Fruit fly (Drosophila melanogaster) whole organism, embryonic: ENCODE data around the gene CG10232.

ENCODE experiments used
- Antp ChIP-seq: fragments of 200-800 bp; sonication (Bioruptor generic); optimal IDR thresholded peaks from 3 replicates; lab custom pipeline; 2016; ENCODE audit warnings: missing biosample characterization, missing genetic modification characterization
- Blimp-1 ChIP-seq: fragments of 200-800 bp; sonication (Bioruptor generic); optimal IDR thresholded peaks from 3 replicates; lab custom pipeline; 2018; ENCODE audit warnings: missing biosample characterization, missing genetic modification characterization, mild to moderate bottlenecking, moderate library complexity, missing genetic modification reagents
- CG10147 ChIP-seq: fragments of 200-800 bp; sonication (Bioruptor generic); optimal IDR thresholded peaks from 2 replicates; lab custom pipeline; 2019; ENCODE audit warnings: missing biosample characterization, mild to moderate bottlenecking, missing genetic modification characterization, moderate library complexity
- CG12659 ChIP-seq: fragments of 200-800 bp; sonication (Bioruptor generic); optimal IDR thresholded peaks from 3 replicates; lab custom pipeline; 2017; ENCODE audit warnings: mild to moderate bottlenecking, missing biosample characterization, missing genetic modification reagents, missing genetic modification characterization
- CG13775 ChIP-seq: fragments of 200-800 bp; sonication (Bioruptor generic); optimal IDR thresholded peaks from 3 replicates; lab custom pipeline; 2017; ENCODE audit warnings: missing biosample characterization, mild to moderate bottlenecking, missing genetic modification characterization
- CG14014 ChIP-seq: fragments of 200-800 bp; sonication (Bioruptor generic); IDR thresholded peaks from 2 replicates; pipeline ENCODE4 v1.3.6; 2022; ENCODE audit warnings: missing biosample characterization, missing genetic modification characterization
- CG14441 ChIP-seq: fragments of 200-800 bp; sonication (Bioruptor generic); IDR thresholded peaks from 2 replicates; pipeline ENCODE4 v1.3.6; 2022; ENCODE audit warnings: missing biosample characterization, missing genetic modification characterization
- CG15073 ChIP-seq: fragments of 200-800 bp; sonication (Bioruptor generic); optimal IDR thresholded peaks from 2 replicates; lab custom pipeline; 2016; ENCODE audit warnings: missing biosample characterization, missing genetic modification characterization
- CG17328 ChIP-seq: fragments of 200-800 bp; sonication (Bioruptor generic); IDR thresholded peaks from 2 replicates; pipeline ENCODE4 v1.3.6; 2022; ENCODE audit warnings: missing biosample characterization, missing genetic modification characterization
- CG17361 ChIP-seq: fragments of 200-800 bp; sonication (Bioruptor generic); IDR thresholded peaks from 3 replicates; pipeline ENCODE4 v1.3.6; 2022; ENCODE audit warnings: missing biosample characterization, missing genetic modification characterization
- CG17912 ChIP-seq: fragments of 200-800 bp; sonication (Bioruptor generic); optimal IDR thresholded peaks from 2 replicates; lab custom pipeline; 2018; ENCODE audit warnings: missing biosample characterization, mild to moderate bottlenecking, missing genetic modification characterization
- CG18599 ChIP-seq: fragments of 200-800 bp; sonication (Bioruptor generic); optimal IDR thresholded peaks from 3 replicates; lab custom pipeline; 2017; ENCODE audit warnings: missing biosample characterization, missing genetic modification characterization, mild to moderate bottlenecking, moderate library complexity, missing genetic modification reagents
- CG2202 ChIP-seq: fragments of 200-800 bp; sonication (Bioruptor generic); optimal IDR thresholded peaks from 2 replicates; lab custom pipeline; 2018; ENCODE audit warnings: missing biosample characterization, mild to moderate bottlenecking, missing genetic modification characterization
- CG2875 ChIP-seq: fragments of 200-800 bp; sonication (Bioruptor generic); optimal IDR thresholded peaks from 2 replicates; lab custom pipeline; 2017; ENCODE audit warnings: missing biosample characterization, mild to moderate bottlenecking, missing genetic modification characterization, missing genetic modification reagents
- CG32767 ChIP-seq: fragments of 200-800 bp; sonication (Bioruptor generic); IDR thresholded peaks from 2 replicates; pipeline ENCODE4 v1.3.6; 2022; ENCODE audit warnings: missing biosample characterization, missing genetic modification characterization
- CG33213 ChIP-seq: fragments of 200-800 bp; sonication (Bioruptor generic); optimal IDR thresholded peaks from 3 replicates; lab custom pipeline; 2016; ENCODE audit warnings: missing biosample characterization, missing genetic modification characterization
- CG3407 ChIP-seq: fragments of 200-800 bp; sonication (Bioruptor generic); optimal IDR thresholded peaks from 2 replicates; lab custom pipeline; 2018; ENCODE audit warnings: missing biosample characterization, mild to moderate bottlenecking, missing genetic modification characterization
- CG4424 ChIP-seq: fragments of 200-800 bp; sonication (Bioruptor generic); optimal IDR thresholded peaks from 3 replicates; lab custom pipeline; 2016; ENCODE audit warnings: missing biosample characterization, missing genetic modification characterization
- CG8924 ChIP-seq: fragments of 200-800 bp; optimal IDR thresholded peaks from 3 replicates; lab custom pipeline; 2019; ENCODE audit warnings: missing biosample characterization, mild to moderate bottlenecking, missing genetic modification characterization, moderate library complexity
- CG9727 ChIP-seq: fragments of 200-800 bp; sonication (Bioruptor generic); optimal IDR thresholded peaks from 3 replicates; lab custom pipeline; 2017; ENCODE audit warnings: missing biosample characterization, mild to moderate bottlenecking, missing genetic modification characterization
- CG9817 ChIP-seq: fragments of 200-800 bp; sonication (Bioruptor generic); optimal IDR thresholded peaks from 2 replicates; lab custom pipeline; 2018; ENCODE audit warnings: missing biosample characterization, mild to moderate bottlenecking, missing genetic modification characterization, moderate library complexity
- Dfd ChIP-seq, 2 experiments: fragments of >200 bp; optimal IDR thresholded peaks; 2 replicates each; lab custom pipeline; 2017; ENCODE audit warnings: missing biosample characterization in 2 of 2, missing genetic modification characterization in 2 of 2
- Dip3 ChIP-seq: fragments of 200-800 bp; sonication (Bioruptor generic); optimal IDR thresholded peaks from 3 replicates; lab custom pipeline; 2016; ENCODE audit warnings: missing biosample characterization, missing genetic modification characterization
- Gug ChIP-seq: fragments of 200-800 bp; sonication (Bioruptor generic); IDR thresholded peaks from 4 replicates; pipeline ENCODE4 v1.3.6; 2022; ENCODE audit warnings: missing biosample characterization, missing genetic modification characterization
- HHEX ChIP-seq: fragments of 200-800 bp; sonication (Bioruptor generic); optimal IDR thresholded peaks from 3 replicates; lab custom pipeline; 2017; ENCODE audit warnings: missing biosample characterization, mild to moderate bottlenecking, missing genetic modification characterization, missing genetic modification reagents
- Mad ChIP-seq: fragments of 200-800 bp; sonication (Bioruptor generic); optimal IDR thresholded peaks from 2 replicates; lab custom pipeline; 2016; ENCODE audit warnings: missing biosample characterization, missing genetic modification characterization
- Nf-YA ChIP-seq: fragments of 200-800 bp; sonication (Bioruptor generic); IDR thresholded peaks from 2 replicates; pipeline ENCODE4 v1.3.6; 2022; ENCODE audit warnings: missing biosample characterization, missing genetic modification characterization
- PHDP ChIP-seq: fragments of 200-800 bp; sonication (Bioruptor generic); optimal IDR thresholded peaks from 3 replicates; lab custom pipeline; 2018; ENCODE audit warnings: missing biosample characterization, mild to moderate bottlenecking, missing genetic modification characterization, moderate library complexity
- Ptx1 ChIP-seq: fragments of 200-800 bp; sonication (Bioruptor generic); IDR thresholded peaks from 2 replicates; pipeline ENCODE4 v1.3.6; 2022; ENCODE audit warnings: missing biosample characterization, missing genetic modification characterization
- Six4 ChIP-seq: fragments of 200-800 bp; sonication (Bioruptor generic); optimal IDR thresholded peaks from 2 replicates; lab custom pipeline; 2016; ENCODE audit warnings: missing biosample characterization, missing genetic modification characterization
- Spps ChIP-seq: fragments of 200-800 bp; sonication (Bioruptor generic); optimal IDR thresholded peaks from 2 replicates; lab custom pipeline; 2018; ENCODE audit warnings: missing biosample characterization, mild to moderate bottlenecking, missing genetic modification characterization
- Xbp1 ChIP-seq: fragments of 200-800 bp; sonication (Bioruptor generic); optimal IDR thresholded peaks from 3 replicates; lab custom pipeline; 2016; ENCODE audit warnings: missing biosample characterization, mild to moderate bottlenecking, missing genetic modification characterization
- bigmax ChIP-seq: fragments of 200-800 bp; sonication (Bioruptor generic); optimal IDR thresholded peaks from 2 replicates; lab custom pipeline; 2018; ENCODE audit warnings: missing biosample characterization, mild to moderate bottlenecking, missing genetic modification characterization
- bsh ChIP-seq, 2 experiments: fragments of 200-800 bp; sonication (Bioruptor generic); optimal IDR thresholded peaks; 2 replicates each; lab custom pipeline; 2017 to 2018; ENCODE audit warnings: mild to moderate bottlenecking in 2 of 2, missing biosample characterization in 2 of 2, missing genetic modification characterization in 2 of 2, moderate library complexity in 1 of 2
- croc ChIP-seq: fragments of 200-800 bp; sonication (Bioruptor generic); conservative IDR thresholded peaks from 3 replicates; pipeline ENCODE4 v1.3.6; 2022; ENCODE audit warnings: missing biosample characterization, missing genetic modification characterization
- crol ChIP-seq: fragments of 200-800 bp; sonication (Bioruptor generic); IDR thresholded peaks from 2 replicates; pipeline ENCODE4 v1.3.6; 2022; ENCODE audit warnings: missing biosample characterization, missing genetic modification characterization
- eve ChIP-seq, 2 experiments: fragments of >200 bp; optimal IDR thresholded peaks; 2 replicates each; lab custom pipeline; 2017; ENCODE audit warnings: missing biosample characterization in 2 of 2, missing genetic modification characterization in 2 of 2
- gem ChIP-seq: fragments of 200-800 bp; sonication (Bioruptor generic); optimal IDR thresholded peaks from 2 replicates; lab custom pipeline; 2019; ENCODE audit warnings: missing biosample characterization, mild to moderate bottlenecking, missing genetic modification characterization, moderate library complexity
- grau ChIP-seq: fragments of 200-800 bp; optimal IDR thresholded peaks from 3 replicates; lab custom pipeline; 2019; ENCODE audit warnings: missing biosample characterization, mild to moderate bottlenecking, missing genetic modification characterization, moderate library complexity
- h ChIP-seq: fragments of >200 bp; optimal IDR thresholded peaks from 2 replicates; lab custom pipeline; 2017
- hb ChIP-seq: fragments of 200-800 bp; sonication (Bioruptor generic); IDR thresholded peaks from 3 replicates; pipeline ENCODE4 v1.3.6; 2022; ENCODE audit warnings: missing biosample characterization, missing genetic modification characterization; ENCODE audit not compliant: partially characterized antibody
- klu ChIP-seq: fragments of 200-800 bp; sonication (Bioruptor generic); IDR thresholded peaks from 2 replicates; pipeline ENCODE4 v1.3.6; 2022; ENCODE audit warnings: missing biosample characterization, missing genetic modification characterization
- lov ChIP-seq, 2 experiments: fragments of 200-800 bp in 1 of 2; fragments of >200 bp in 1 of 2; sonication (Bioruptor generic) in 1 of 2; IDR thresholded peaks in 1 of 2; optimal IDR thresholded peaks in 1 of 2; 2 replicates in 1 of 2; 3 replicates in 1 of 2; pipeline versions ENCODE4 v1.3.6 to Lab custom; 2017 to 2022; ENCODE audit warnings: missing biosample characterization in 1 of 2, missing genetic modification characterization in 1 of 2
- maf-S ChIP-seq: fragments of 200-800 bp; sonication (Bioruptor generic); optimal IDR thresholded peaks from 2 replicates; lab custom pipeline; 2016; ENCODE audit warnings: missing biosample characterization, missing genetic modification characterization
- oc ChIP-seq: fragments of 200-800 bp; sonication (Bioruptor generic); optimal IDR thresholded peaks from 2 replicates; lab custom pipeline; 2018; ENCODE audit warnings: missing biosample characterization, mild to moderate bottlenecking, missing genetic modification characterization, moderate library complexity
- onecut ChIP-seq: fragments of 200-800 bp; sonication (Bioruptor generic); IDR thresholded peaks from 2 replicates; pipeline ENCODE4 v1.3.6; 2022; ENCODE audit warnings: missing biosample characterization, missing genetic modification characterization
- otp ChIP-seq: fragments of 200-800 bp; sonication (Bioruptor generic); IDR thresholded peaks from 3 replicates; pipeline ENCODE4, ENCODE4 v1.3.6; 2022; ENCODE audit warnings: missing biosample characterization, missing genetic modification characterization
- pnt ChIP-seq: fragments of 200-800 bp; sonication (Bioruptor generic); optimal IDR thresholded peaks from 3 replicates; lab custom pipeline; 2016; ENCODE audit warnings: missing biosample characterization, missing genetic modification characterization
- slou ChIP-seq: fragments of 200-800 bp; sonication (Bioruptor generic); optimal IDR thresholded peaks from 3 replicates; lab custom pipeline; 2016; ENCODE audit warnings: missing biosample characterization, missing genetic modification characterization
- tgo ChIP-seq: fragments of 200-800 bp; sonication (Bioruptor generic); IDR thresholded peaks from 3 replicates; pipeline ENCODE4 v1.3.6; 2022; ENCODE audit warnings: missing biosample characterization, missing genetic modification characterization

Gene CG10232

dm6 chr3R:23713901-23714300 is 7.5 kb downstream of the CG10232 start (continued):
- TF ChIP-seq klu (GFP tag; lab: Robert Waterston, UW) (peak; percentile 37; the same call in 1 of the 2 replicates), CG17328 (peak; percentile 70), croc (no peak; the same call in 2 of the 3 replicates), tgo (GFP tag; lab: Robert Waterston, UW) (peak; percentile 69), Gug (GFP tag; lab: Robert Waterston, UW) (peak; percentile 34; the same call in 1 of the 4 replicates), bigmax (GFP tag; lab: Kevin White, UChicago) (no peak), Antp (GFP tag; lab: Kevin White, UChicago) (peak; percentile 46), Xbp1 (peak; percentile 78), CG8924 (tag; lab: Kevin White, UChicago) (peak; percentile 31), CG12659 (GFP tag; lab: Kevin White, UChicago) (peak; percentile 38), lov (optimal IDR thresholded peaks at IDR 0.05; lab: Kevin White, UChicago) (no peak), lov (GFP tag; IDR thresholded peaks at IDR 0.05; lab: Robert Waterston, UW) (peak; percentile 69; the same call in 1 of the 3 replicates), eve (GFP tag; optimal IDR thresholded peaks at IDR 0.05; lab: Kevin White, UChicago) (peak in 1 of 2 experiments; percentile 64), h (lab: Kevin White, UChicago) (no peak), Ptx1 (GFP tag; lab: Robert Waterston, UW) (peak; percentile 65), grau (tag; lab: Kevin White, UChicago) (peak; percentile 68), PHDP (tag; lab: Kevin White, UChicago) (peak; percentile 72), oc (tag; lab: Kevin White, UChicago) (peak; percentile 65), CG14014 (GFP tag; lab: Robert Waterston, UW) (peak; percentile 63), Dfd (GFP tag; optimal IDR thresholded peaks at IDR 0.05; lab: Kevin White, UChicago) (no peak), onecut (GFP tag; lab: Robert Waterston, UW) (0 out of 2 replicates have a peak, but pooled peaks have one; percentile 38), CG32767 (0 out of 2 replicates have a peak, but pooled peaks have one; percentile 26), CG9727 (GFP tag; lab: Kevin White, UChicago) (peak; percentile 64), CG2202 (tag; lab: Kevin White, UChicago) (peak; percentile 29), CG4424 (GFP tag; lab: Kevin White, UChicago) (peak; percentile 39), CG14441 (GFP tag; lab: Robert Waterston, UW) (peak; percentile 72), Blimp-1 (peak; percentile 69), Nf-YA (peak; percentile 36; the same call in 1 of the 2 replicates), Six4 (GFP tag; lab: Kevin White, UChicago) (peak; percentile 40), CG17361 (0 out of 3 replicates have a peak, but pooled peaks have one; percentile 32), CG2875 (peak; percentile 55), maf-S (GFP tag; lab: Kevin White, UChicago) (peak; percentile 45), CG3407 (GFP tag; lab: Kevin White, UChicago) (peak; percentile 60), CG17912 (GFP tag; lab: Kevin White, UChicago) (no peak), crol (no peak), CG9817 (peak; percentile 34), CG18599 (peak; percentile 34), CG33213 (GFP tag; lab: Kevin White, UChicago) (peak; percentile 30), Dip3 (GFP tag; lab: Kevin White, UChicago) (no peak), CG15073 (GFP tag; lab: Kevin White, UChicago) (no peak), otp (GFP tag; lab: Robert Waterston, UW) (peak; percentile 70; the same call in 2 of the 3 replicates), Mad (GFP tag; lab: Kevin White, UChicago) (peak; percentile 62), HHEX (GFP tag; lab: Kevin White, UChicago) (peak; percentile 43), hb (GFP tag; lab: Robert Waterston, UW) (no peak), bsh (GFP tag; optimal IDR thresholded peaks at IDR 0.05; lab: Kevin White, UChicago) (peak in 1 of 2 experiments; percentile 82), pnt (GFP tag; lab: Kevin White, UChicago) (peak; percentile 34), Spps (tag; lab: Kevin White, UChicago) (peak; percentile 33), CG10147 (GFP tag; lab: Kevin White, UChicago) (no peak), CG13775 (GFP tag; lab: Kevin White, UChicago) (peak; percentile 46), gem (tag; lab: Kevin White, UChicago) (peak; percentile 84), slou (GFP tag; lab: Kevin White, UChicago) (no peak)
